Worm (Caenorhabditis elegans): ENCODE results near the gene F25D1.3.

ce11 chrV:10516702-10517101 lies 11.8 kb upstream of the F25D1.3 start:
- TF ChIP-seq sea-1 (GFP tag; conservative IDR thresholded peaks at IDR 0.05), result no peak
- no peak for TF ChIP-seq ets-7 (tag; optimal IDR thresholded peaks at IDR 0.05)
- TF ChIP-seq ama-1 (optimal IDR thresholded peaks at IDR 0.05), result no peak
- no peak for TF ChIP-seq tbx-11 (GFP tag; IDR thresholded peaks at IDR 0.05)
- no peak for TF ChIP-seq hnd-1 (tag; optimal IDR thresholded peaks at IDR 0.05)
- TF ChIP-seq ceh-36 (tag; optimal IDR thresholded peaks at IDR 0.05), result no peak
- TF ChIP-seq pes-1 (GFP tag; IDR thresholded peaks at IDR 0.05), result no peak
- no peak for TF ChIP-seq hmg-4 (GFP tag; optimal IDR thresholded peaks at IDR 0.05)
- no peak for TF ChIP-seq tra-4 (tag; optimal IDR thresholded peaks at IDR 0.05)
